Fruit fly (Drosophila melanogaster): ENCODE results near the gene CG13082.

The CG13082 gene

dm6 chr2L:19574959-19575625 lies 36.9 kb downstream of the CG13082 start (continued):
- TF ChIP-seq kni (GFP tag; optimal IDR thresholded peaks at IDR 0.05) (peak; percentile 98), amos (GFP tag; IDR thresholded peaks at IDR 0.05; ENCODE audit: partially characterized antibody) (peak; percentile 51; the same call in 1 of the 2 replicates), otp (GFP tag; IDR thresholded peaks at IDR 0.05) (no peak), hbn (GFP tag; IDR thresholded peaks at IDR 0.05; ENCODE audit: partially characterized antibody) (peak; percentile 25; the same call in 1 of the 2 replicates), Aef1 (GFP tag; IDR thresholded peaks at IDR 0.05) (peak; percentile 85), CG6791 (GFP tag; IDR thresholded peaks at IDR 0.05; ENCODE audit: partially characterized antibody) (0 out of 3 replicates have a peak, but pooled peaks have one; percentile 50), CG17612 (GFP tag; IDR thresholded peaks at IDR 0.05) (no peak), CG16813 (GFP tag; IDR thresholded peaks at IDR 0.05; ENCODE audit: partially characterized antibody) (peak; percentile 24; the same call in 1 of the 3 replicates), ara (GFP tag; IDR thresholded peaks at IDR 0.05) (no peak)

dm6 chr2L:19575626-19576298 lies 37.5 kb downstream of the CG13082 start:
- TF ChIP-seq CG1647 (GFP tag; optimal IDR thresholded peaks at IDR 0.05) = peak; percentile 95
- peak; percentile 100 for TF ChIP-seq Ets65A (GFP tag)
- TF ChIP-seq dmrt11E (tag; optimal IDR thresholded peaks at IDR 0.05) = peak; percentile 95
- peak; percentile 97 for TF ChIP-seq Hr3 (GFP tag; optimal IDR thresholded peaks at IDR 0.05)
- peak; percentile 97 for TF ChIP-seq Ssrp (tag; optimal IDR thresholded peaks at IDR 0.05)
- TF ChIP-seq croc (GFP tag; conservative IDR thresholded peaks at IDR 0.05) = peak; percentile 92
- TF ChIP-seq bowl (GFP tag; IDR thresholded peaks at IDR 0.05) = peak; percentile 47; the same call in 1 of the 2 replicates
- peak; percentile 96 to 97 for TF ChIP-seq Hr51 (GFP tag; optimal IDR thresholded peaks at IDR 0.05)
- TF ChIP-seq CG14050 (GFP tag; IDR thresholded peaks at IDR 0.05) = peak; percentile 90
- TF ChIP-seq CG7271 (tag; optimal IDR thresholded peaks at IDR 0.05) = no peak
- TF ChIP-seq Med (GFP tag) = peak; percentile 99
- TF ChIP-seq ab (GFP tag; optimal IDR thresholded peaks at IDR 0.05) = peak; percentile 54
- peak; percentile 87 for TF ChIP-seq CG3065 (GFP tag; optimal IDR thresholded peaks at IDR 0.05)
- peak; percentile 94 for TF ChIP-seq Fer1 (GFP tag; optimal IDR thresholded peaks at IDR 0.05)
- TF ChIP-seq oc (tag; optimal IDR thresholded peaks at IDR 0.05) = peak; percentile 87
- TF ChIP-seq Atf-2 (GFP tag; optimal IDR thresholded peaks at IDR 0.05) = peak; percentile 97
- peak; percentile 94 for TF ChIP-seq disco-r (GFP tag; optimal IDR thresholded peaks at IDR 0.05)
- peak; percentile 97 for TF ChIP-seq fd96Cb (tag; optimal IDR thresholded peaks at IDR 0.05)
- peak; percentile 93 for TF ChIP-seq CG7357 (GFP tag; IDR thresholded peaks at IDR 0.05)
- TF ChIP-seq CG15514 (GFP tag; optimal IDR thresholded peaks at IDR 0.05) = peak; percentile 90
- peak; percentile 96 for TF ChIP-seq HHEX (GFP tag; optimal IDR thresholded peaks at IDR 0.05)
- TF ChIP-seq dan (GFP tag; IDR thresholded peaks at IDR 0.05) = no peak; the same call in 1 of the 2 replicates
- peak; percentile 91 for TF ChIP-seq Hmx (GFP tag; optimal IDR thresholded peaks at IDR 0.05)
- TF ChIP-seq CG9437 (GFP tag; optimal IDR thresholded peaks at IDR 0.05) = peak; percentile 94
- TF ChIP-seq CG2889 (GFP tag; IDR thresholded peaks at IDR 0.05) = peak; percentile 92
- peak; percentile 89 for TF ChIP-seq Spps (tag; optimal IDR thresholded peaks at IDR 0.05)
- TF ChIP-seq CG8924 (tag; optimal IDR thresholded peaks at IDR 0.05) = peak; percentile 97
- peak; percentile 85 for TF ChIP-seq Aef1 (GFP tag; IDR thresholded peaks at IDR 0.05)
- TF ChIP-seq Atf6 (GFP tag; IDR thresholded peaks at IDR 0.05) = peak; percentile 95
- peak; percentile 96 for TF ChIP-seq CG1233 (GFP tag; optimal IDR thresholded peaks at IDR 0.05)
- TF ChIP-seq toy (GFP tag; IDR thresholded peaks at IDR 0.05) = peak; percentile 83
- TF ChIP-seq nmo (GFP tag; optimal IDR thresholded peaks at IDR 0.05) = peak; percentile 98
- TF ChIP-seq gce (GFP tag; IDR thresholded peaks at IDR 0.05) = peak; percentile 57
- TF ChIP-seq CG5953 (GFP tag; IDR thresholded peaks at IDR 0.05) = peak; percentile 70
- peak; percentile 91 for TF ChIP-seq CG1529 (GFP tag; optimal IDR thresholded peaks at IDR 0.05)
- peak; percentile 87 for TF ChIP-seq z (GFP tag; IDR thresholded peaks at IDR 0.05)
- peak; percentile 97 for TF ChIP-seq org-1 (GFP tag; optimal IDR thresholded peaks at IDR 0.05)
- peak; percentile 81 for TF ChIP-seq Jarid2 (GFP tag; optimal IDR thresholded peaks at IDR 0.05)
- peak; percentile 84 for TF ChIP-seq CG11247 (GFP tag; IDR thresholded peaks at IDR 0.05)
